Fruit fly (Drosophila melanogaster) whole organism, prepupa: Measurements from ENCODE around the gene B9d1.
A peak's percentile ranks its signal among the peaks of the same experiment; 100 is the strongest.

Experiments
- CG10631 ChIP-seq: fragments of 200-800 bp; sonication (Bioruptor generic); optimal IDR thresholded peaks from 2 replicates; lab custom pipeline; 2016; ENCODE audit warnings: missing biosample characterization, missing genetic modification characterization
- CG11294 ChIP-seq: fragments of 200-800 bp; sonication (Bioruptor generic); IDR thresholded peaks from 2 replicates; pipeline ENCODE4 v1.3.6; 2022; ENCODE audit warnings: missing biosample characterization, missing genetic modification characterization
- CG11762 ChIP-seq: fragments of 200-800 bp; sonication (Bioruptor generic); optimal IDR thresholded peaks from 3 replicates; lab custom pipeline; 2016; ENCODE audit warnings: missing biosample characterization, missing genetic modification characterization; ENCODE audit not compliant: insufficient read depth
- CG11902 ChIP-seq: fragments of 200-800 bp; sonication (Bioruptor generic); optimal IDR thresholded peaks from 3 replicates; lab custom pipeline; 2016; ENCODE audit warnings: missing biosample characterization, missing genetic modification characterization
- CG15336 ChIP-seq: fragments of 200-800 bp; sonication (Bioruptor generic); IDR thresholded peaks from 2 replicates; pipeline ENCODE4 v1.3.6; 2022; ENCODE audit warnings: missing biosample characterization, missing genetic modification characterization
- CG1621 ChIP-seq: fragments of 200-800 bp; sonication (Bioruptor generic); optimal IDR thresholded peaks from 3 replicates; lab custom pipeline; 2018; ENCODE audit warnings: missing biosample characterization, mild to moderate bottlenecking, missing genetic modification characterization
- CG16779 ChIP-seq: fragments of 200-800 bp; sonication (Bioruptor generic); optimal IDR thresholded peaks from 3 replicates; lab custom pipeline; 2017; ENCODE audit warnings: missing biosample characterization, mild to moderate bottlenecking, missing genetic modification characterization
- CG3032 ChIP-seq: fragments of 200-800 bp; optimal IDR thresholded peaks from 2 replicates; lab custom pipeline; 2019; ENCODE audit warnings: missing biosample characterization, mild to moderate bottlenecking, missing genetic modification characterization, moderate library complexity
- CG31627 ChIP-seq: fragments of 200-800 bp; sonication (Bioruptor generic); optimal IDR thresholded peaks from 3 replicates; lab custom pipeline; 2016; ENCODE audit warnings: missing biosample characterization, missing genetic modification characterization
- CG32006 ChIP-seq: fragments of 200-800 bp; sonication (Bioruptor generic); optimal IDR thresholded peaks from 3 replicates; lab custom pipeline; 2017; ENCODE audit warnings: missing biosample characterization, mild to moderate bottlenecking, missing genetic modification characterization
- CG4318 ChIP-seq: fragments of 200-800 bp; sonication (Bioruptor generic); optimal IDR thresholded peaks from 3 replicates; lab custom pipeline; 2017; ENCODE audit warnings: missing biosample characterization, mild to moderate bottlenecking, missing genetic modification characterization
- CG6163 ChIP-seq: fragments of 200-800 bp; sonication (Bioruptor generic); IDR thresholded peaks from 3 replicates; pipeline ENCODE4 v1.3.6; 2022; ENCODE audit warnings: missing biosample characterization, missing genetic modification characterization
- CG6276 ChIP-seq: fragments of 200-800 bp; sonication (Bioruptor generic); optimal IDR thresholded peaks from 2 replicates; lab custom pipeline; 2017; ENCODE audit warnings: missing biosample characterization, mild to moderate bottlenecking, missing genetic modification characterization
- CG6808 ChIP-seq: fragments of 200-800 bp; sonication (Bioruptor generic); optimal IDR thresholded peaks from 3 replicates; lab custom pipeline; 2017; ENCODE audit warnings: missing biosample characterization, missing genetic modification characterization, mild to moderate bottlenecking, moderate library complexity, missing genetic modification reagents
- CG6854 ChIP-seq: fragments of 200-800 bp; sonication (Bioruptor generic); optimal IDR thresholded peaks from 2 replicates; lab custom pipeline; 2017; ENCODE audit warnings: missing biosample characterization, mild to moderate bottlenecking, missing genetic modification characterization
- CG8319 ChIP-seq: fragments of 200-800 bp; sonication (Bioruptor generic); optimal IDR thresholded peaks from 3 replicates; lab custom pipeline; 2016; ENCODE audit warnings: missing biosample characterization, missing genetic modification characterization
- CG9139 ChIP-seq: fragments of 200-800 bp; sonication (Bioruptor generic); optimal IDR thresholded peaks from 3 replicates; lab custom pipeline; 2017; ENCODE audit warnings: missing biosample characterization, mild to moderate bottlenecking, missing genetic modification characterization
- Eip75B ChIP-seq: fragments of 200-800 bp; sonication (Bioruptor generic); optimal IDR thresholded peaks from 3 replicates; lab custom pipeline; 2016; ENCODE audit warnings: missing biosample characterization, missing genetic modification characterization
- Eip78C ChIP-seq: fragments of 200-800 bp; sonication (Bioruptor generic); peaks from one replicate; lab custom pipeline; 2016; ENCODE audit warnings: missing biosample characterization, missing genetic modification characterization
- Hr39 ChIP-seq: fragments of 200-800 bp; sonication (Bioruptor generic); optimal IDR thresholded peaks from 2 replicates; lab custom pipeline; 2016; ENCODE audit warnings: missing biosample characterization, missing genetic modification characterization
- Hr4 ChIP-seq: fragments of 200-800 bp; sonication (Bioruptor generic); optimal IDR thresholded peaks from 3 replicates; lab custom pipeline; 2016; ENCODE audit warnings: missing biosample characterization, missing genetic modification characterization
- Smox ChIP-seq: fragments of 200-800 bp; sonication (Bioruptor generic); optimal IDR thresholded peaks from 3 replicates; lab custom pipeline; 2016; ENCODE audit warnings: missing biosample characterization, missing genetic modification characterization
- cyc ChIP-seq: fragments of 200-800 bp; sonication (Bioruptor generic); optimal IDR thresholded peaks from 3 replicates; lab custom pipeline; 2016; ENCODE audit warnings: missing biosample characterization, missing genetic modification characterization
- dsx ChIP-seq: fragments of 200-800 bp; optimal IDR thresholded peaks from 3 replicates; lab custom pipeline; 2019; ENCODE audit warnings: missing biosample characterization, mild to moderate bottlenecking, missing genetic modification characterization, moderate library complexity; ENCODE audit not compliant: poor library complexity, severe bottlenecking
- eg ChIP-seq: fragments of 200-800 bp; sonication (Bioruptor generic); IDR thresholded peaks from 3 replicates; pipeline ENCODE4 v1.3.6; 2022; ENCODE audit warnings: missing biosample characterization, missing genetic modification characterization
- esn ChIP-seq: fragments of 200-800 bp; sonication (Bioruptor generic); optimal IDR thresholded peaks from 2 replicates; lab custom pipeline; 2016; ENCODE audit warnings: missing biosample characterization, mild to moderate bottlenecking, missing genetic modification characterization, moderate library complexity
- fd59A ChIP-seq: fragments of 200-800 bp; sonication (Bioruptor generic); optimal IDR thresholded peaks from 2 replicates; lab custom pipeline; 2017; ENCODE audit warnings: missing biosample characterization, mild to moderate bottlenecking, missing genetic modification characterization, missing genetic modification reagents
- fkh ChIP-seq: fragments of 200-800 bp; sonication (Bioruptor generic); optimal IDR thresholded peaks from 3 replicates; lab custom pipeline; 2017; ENCODE audit warnings: missing biosample characterization, mild to moderate bottlenecking, missing genetic modification characterization, moderate library complexity
- pdm3 ChIP-seq: fragments of 200-800 bp; sonication (Bioruptor generic); optimal IDR thresholded peaks from 3 replicates; lab custom pipeline; 2016; ENCODE audit warnings: missing biosample characterization, missing genetic modification characterization
- svp ChIP-seq: fragments of 200-800 bp; sonication (Bioruptor generic); peaks from one replicate; lab custom pipeline; 2016; ENCODE audit warnings: missing biosample characterization, missing genetic modification characterization
- vri ChIP-seq: fragments of 200-800 bp; sonication (Bioruptor generic); optimal IDR thresholded peaks from 3 replicates; lab custom pipeline; 2016; ENCODE audit warnings: missing biosample characterization, mild to moderate bottlenecking, missing genetic modification characterization

The B9d1 gene

dm6 chr3R:15472753-15473212 lies 8.9 kb upstream of the B9d1 start (continued):
- TF ChIP-seq Hr4 (GFP tag; lab: Kevin White, UChicago) (peak; percentile 30), Eip78C (GFP tag; lab: Kevin White, UChicago) (peak; percentile 61), pdm3 (GFP tag; lab: Kevin White, UChicago) (peak; percentile 13), CG6276 (peak; percentile 61)

dm6 chr3R:15473360-15473938 lies 8.3 kb upstream of the B9d1 start:
- no peak for TF ChIP-seq CG31627
- TF ChIP-seq fd59A: no peak
- TF ChIP-seq CG11762: no peak
- no peak for TF ChIP-seq eg (GFP tag; lab: Robert Waterston, UW)
- TF ChIP-seq CG4318 (GFP tag; lab: Kevin White, UChicago): no peak
- no peak for TF ChIP-seq CG11902

dm6 chr3R:15474820-15475219 lies 6.9 kb upstream of the B9d1 start:
- TF ChIP-seq CG6276: no peak
- peak; percentile 69 for TF ChIP-seq svp (GFP tag; lab: Kevin White, UChicago)

DNA sequence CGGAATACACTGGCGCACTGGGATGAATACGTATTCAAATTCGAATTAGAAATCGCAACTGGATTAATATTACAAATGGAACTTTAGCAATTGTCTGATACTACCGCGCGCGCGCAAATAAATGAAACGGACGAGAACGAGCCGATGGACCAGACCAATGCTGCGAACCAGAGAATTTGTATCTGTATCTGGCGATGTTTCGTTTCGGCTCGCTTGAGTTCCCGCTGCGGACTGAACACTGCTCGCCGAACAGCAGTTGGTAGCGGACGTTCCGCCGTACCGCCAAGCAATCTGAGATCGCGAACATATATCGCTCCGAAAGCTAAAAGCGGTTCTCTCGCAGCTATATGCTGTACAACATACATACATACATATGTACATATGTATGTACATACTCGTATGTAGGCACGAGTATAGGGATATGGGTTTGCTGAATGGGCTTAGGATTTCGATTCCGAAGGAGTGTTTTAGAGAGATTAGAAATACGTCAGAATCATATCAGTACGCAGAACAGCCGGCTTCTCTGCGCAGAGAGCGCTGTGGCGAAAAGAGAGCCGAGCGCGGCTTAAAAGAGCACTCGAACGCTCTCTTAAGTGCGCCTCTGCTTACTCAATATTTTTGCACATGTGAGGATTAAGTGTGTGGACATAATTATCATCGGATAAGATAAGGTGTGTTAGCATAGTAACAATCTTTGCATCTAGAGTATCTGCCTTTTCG lies 5.6 kb upstream of the B9d1 start, which contains the start of gene AdamTS-A:
AdamTS-A (minus strand) TSS at position 221 of the 720 bp plus-strand sequence.
- TF ChIP-seq Eip78C (GFP tag; lab: Kevin White, UChicago): peak; percentile 55
- TF ChIP-seq vri (GFP tag; lab: Kevin White, UChicago): peak; percentile 11
- peak; percentile 9 for TF ChIP-seq esn (GFP tag; lab: Kevin White, UChicago)
- peak; percentile 34 for TF ChIP-seq CG1621
- TF ChIP-seq Hr39 (GFP tag; lab: Kevin White, UChicago): no peak
- TF ChIP-seq CG6163 (GFP tag; lab: Robert Waterston, UW): 0 out of 3 replicates have a peak, but pooled peaks have one; percentile 17
- TF ChIP-seq Smox (GFP tag; lab: Kevin White, UChicago): no peak
- no peak for TF ChIP-seq CG3032 (tag; lab: Kevin White, UChicago)
- TF ChIP-seq CG8319 (GFP tag; lab: Kevin White, UChicago): no peak
- no peak for TF ChIP-seq CG15336 (GFP tag; lab: Robert Waterston, UW)
- peak; percentile 69 for TF ChIP-seq svp (GFP tag; lab: Kevin White, UChicago)
- no peak for TF ChIP-seq CG6808 (GFP tag; lab: Kevin White, UChicago)
- peak; percentile 7 for TF ChIP-seq CG6854 (GFP tag; lab: Kevin White, UChicago)
- TF ChIP-seq CG10631 (GFP tag; lab: Kevin White, UChicago): no peak
- TF ChIP-seq CG4318 (GFP tag; lab: Kevin White, UChicago): no peak
- no peak for TF ChIP-seq cyc (GFP tag; lab: Kevin White, UChicago)
- TF ChIP-seq fkh (GFP tag; lab: Kevin White, UChicago): peak; percentile 29
- TF ChIP-seq, all 60 proteins: peak for 8

DNA sequence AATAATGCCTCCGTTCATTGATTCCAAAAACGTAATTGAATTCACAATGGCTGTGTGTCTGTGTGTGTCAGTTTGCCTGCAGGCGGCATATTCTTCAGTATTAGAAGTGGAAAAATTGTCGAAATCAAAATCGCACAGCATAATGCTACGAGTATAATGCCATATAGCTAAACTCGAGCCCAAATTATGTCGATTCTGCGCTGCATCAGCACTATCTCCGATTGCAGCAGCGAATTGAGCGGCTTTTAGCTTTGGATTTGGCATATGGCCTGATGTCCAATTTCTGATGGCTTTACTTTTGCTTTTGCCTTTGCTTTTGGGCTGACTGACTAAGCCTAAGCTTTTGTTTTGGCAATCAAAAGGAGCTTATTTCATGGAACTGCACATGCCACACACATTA lies 1.6 kb upstream of the B9d1 start:
- TF ChIP-seq Eip75B (no peak), CG16779 (tag; lab: Kevin White, UChicago) (no peak), dsx (GFP tag; lab: Kevin White, UChicago) (no peak), CG11294 (no peak), CG9139 (no peak), CG32006 (GFP tag; lab: Kevin White, UChicago) (no peak), Eip78C (GFP tag; lab: Kevin White, UChicago) (no peak)
